Worm (Caenorhabditis elegans): ENCODE results near the gene C43D7.8.

C43D7.8 gene

ce11 chrV:19311391-19311790 is at the start of gene C43D7.8:
Gene C43D7.8, minus strand, starts transcription at chrV:19311491.
- TF ChIP-seq egrh-3 (GFP tag; IDR thresholded peaks at IDR 0.05) (no peak), nhr-120 (GFP tag; IDR thresholded peaks at IDR 0.05) (0 out of 2 replicates have a peak, but pooled peaks have one; percentile 33), lin-40 (tag; optimal IDR thresholded peaks at IDR 0.05) (no peak)

DNA sequence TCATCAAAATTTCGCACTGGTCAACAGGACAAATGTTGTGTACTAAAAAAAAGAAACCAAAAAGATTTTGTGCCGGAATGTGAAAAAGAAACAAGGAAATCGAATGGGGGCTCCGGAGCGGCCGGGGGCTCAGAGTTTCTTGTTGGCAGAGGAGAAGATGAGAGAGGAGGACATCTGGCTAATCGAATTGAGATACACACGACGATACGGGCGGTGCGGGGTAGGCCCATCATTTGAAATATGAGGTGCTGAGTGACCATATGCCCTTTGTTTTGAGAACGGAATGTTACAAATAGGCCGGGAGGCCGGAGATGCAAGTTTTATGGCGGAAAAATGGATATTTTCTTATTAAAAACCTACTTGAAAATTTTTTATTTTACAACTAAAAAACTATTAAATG is 46.7 kb upstream of the C43D7.8 start:
- TF ChIP-seq zfh-2 (GFP tag; conservative IDR thresholded peaks at IDR 0.05) (0 out of 2 replicates have a peak, but pooled peaks have one; percentile 39), sdz-38 (tag; optimal IDR thresholded peaks at IDR 0.05) (no peak), Y56A3A.18 (GFP tag; IDR thresholded peaks at IDR 0.05) (no peak), hrde-1 (tag; optimal IDR thresholded peaks at IDR 0.05; ENCODE audit: borderline replicate concordance) (no peak), let-607 (tag; optimal IDR thresholded peaks at IDR 0.05) (no peak), ztf-18 (tag; optimal IDR thresholded peaks at IDR 0.05) (no peak), akir-1 (GFP tag; optimal IDR thresholded peaks at IDR 0.05) (no peak), lin-35 (GFP tag; optimal IDR thresholded peaks at IDR 0.05) (no peak)

DNA sequence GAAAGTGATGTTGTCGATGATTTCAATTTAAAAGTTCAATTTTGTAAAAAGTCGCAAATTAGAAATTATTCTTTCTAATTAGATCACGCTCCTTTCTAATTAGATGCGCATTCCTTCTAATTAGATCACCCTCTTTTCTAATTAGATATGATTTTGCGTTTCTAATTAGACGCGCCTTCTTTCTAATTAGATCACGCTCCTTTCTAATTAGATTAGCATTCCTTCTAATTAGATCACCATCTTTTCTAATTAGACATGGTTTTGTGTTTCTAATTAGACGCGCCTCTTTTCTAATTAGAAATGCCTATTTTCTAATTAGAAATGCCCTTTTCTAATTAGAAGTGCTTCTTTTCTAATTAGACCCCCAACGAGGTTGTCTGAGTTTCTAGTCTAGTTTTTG is 45.4 kb upstream of the C43D7.8 start:
- TF ChIP-seq snpc-4 (GFP tag; optimal IDR thresholded peaks at IDR 0.05), result no peak
- no peak for TF ChIP-seq snpc-4 (tag; optimal IDR thresholded peaks at IDR 0.05)
- TF ChIP-seq mcd-1 (GFP tag; IDR thresholded peaks at IDR 0.05), result no peak
- TF ChIP-seq F37B4.10 (GFP tag; IDR thresholded peaks at IDR 0.05), result no peak
- TF ChIP-seq nfya-1 (tag; optimal IDR thresholded peaks at IDR 0.05; ENCODE audit: borderline replicate concordance, insufficient read depth), result no peak
- no peak for TF ChIP-seq snpc-1.1 (tag; optimal IDR thresholded peaks at IDR 0.05; ENCODE audit: insufficient read depth)
- TF ChIP-seq Y56A3A.18 (GFP tag; IDR thresholded peaks at IDR 0.05), result no peak
- no peak for TF ChIP-seq pbrm-1 (GFP tag; IDR thresholded peaks at IDR 0.05)
- no peak for TF ChIP-seq F10E7.11 (tag; optimal IDR thresholded peaks at IDR 0.05)
- no peak for TF ChIP-seq hsf-1 (GFP tag; IDR thresholded peaks at IDR 0.05)

DNA sequence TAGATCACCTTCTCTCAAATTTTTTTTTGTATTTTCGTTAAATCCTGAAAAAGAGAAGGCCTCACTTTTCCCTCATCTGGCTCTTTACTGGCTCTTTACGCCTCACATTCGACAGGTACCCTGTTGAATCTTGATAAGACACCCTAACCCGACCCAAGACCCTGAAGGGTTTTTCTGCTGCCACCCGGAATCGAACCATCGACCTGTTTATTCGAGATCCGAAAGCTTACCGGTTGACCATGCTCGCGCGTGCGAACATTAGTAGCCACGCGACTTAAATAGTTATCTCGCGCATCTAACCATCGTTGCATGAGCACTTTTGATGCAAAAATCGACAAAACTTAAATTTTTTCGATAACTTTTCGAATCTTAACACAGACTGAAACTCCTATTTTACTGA is 43.9 kb upstream of the C43D7.8 start:
- TF ChIP-seq nhr-120 (GFP tag; IDR thresholded peaks at IDR 0.05) (0 out of 2 replicates have a peak, but pooled peaks have one; percentile 10), zim-3 (tag; optimal IDR thresholded peaks at IDR 0.05) (no peak), rpc-1 (optimal IDR thresholded peaks at IDR 0.05) (no peak), rpc-1 (tag; optimal IDR thresholded peaks at IDR 0.05) (peak; percentile 56)

DNA sequence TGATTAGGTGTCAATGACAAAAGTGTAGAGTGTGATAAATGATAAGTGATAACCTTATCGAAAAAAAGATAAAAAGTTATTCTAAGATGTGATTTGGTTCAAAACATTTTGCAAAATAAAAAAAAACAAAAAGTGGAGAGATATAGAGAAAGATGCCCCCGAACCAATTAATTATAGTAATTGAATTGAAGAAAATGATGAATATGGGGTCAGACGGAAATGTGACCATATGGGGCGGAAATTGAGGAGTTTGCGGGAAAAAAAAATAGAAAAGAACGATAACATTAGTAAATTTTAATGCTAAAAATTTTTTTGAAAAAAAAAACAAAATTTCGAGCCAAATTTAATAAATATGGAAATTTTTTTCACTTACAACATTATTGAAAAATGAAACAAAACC is 43.2 kb upstream of the C43D7.8 start:
- no peak for TF ChIP-seq nhr-27 (tag; optimal IDR thresholded peaks at IDR 0.05)
- TF ChIP-seq attf-3 (GFP tag; conservative IDR thresholded peaks at IDR 0.05), result no peak
- no peak for TF ChIP-seq hsf-1 (GFP tag; IDR thresholded peaks at IDR 0.05)
- TF ChIP-seq ztf-25 (GFP tag; IDR thresholded peaks at IDR 0.05), result no peak
- TF ChIP-seq hlh-26 (GFP tag; conservative IDR thresholded peaks at IDR 0.05), result no peak
- no peak for TF ChIP-seq dox-1 (GFP tag; IDR thresholded peaks at IDR 0.05)
- no peak for TF ChIP-seq B0035.1 (tag; optimal IDR thresholded peaks at IDR 0.05)
- TF ChIP-seq chd-7 (tag; optimal IDR thresholded peaks at IDR 0.05), result no peak
- TF ChIP-seq ztf-28 (GFP tag; IDR thresholded peaks at IDR 0.05), result no peak
- TF ChIP-seq gei-17 (GFP tag; optimal IDR thresholded peaks at IDR 0.05), result no peak
- TF ChIP-seq ceh-27 (GFP tag; optimal IDR thresholded peaks at IDR 0.05), result no peak
- no peak for TF ChIP-seq pbrm-1 (GFP tag; IDR thresholded peaks at IDR 0.05)
- no peak for TF ChIP-seq ztf-18 (tag; optimal IDR thresholded peaks at IDR 0.05)
- TF ChIP-seq tlf-1 (GFP tag; optimal IDR thresholded peaks at IDR 0.05), result no peak
- no peak for TF ChIP-seq nfyb-1 (GFP tag; IDR thresholded peaks at IDR 0.05)
- no peak for TF ChIP-seq ztf-6 (GFP tag; IDR thresholded peaks at IDR 0.05)

All from whole organism, young adult.